Fruit fly (Drosophila melanogaster) whole organism, embryonic: ENCODE data around the gene Jarid2.

ENCODE experiments used
- Abd-B ChIP-seq: fragments of 200-800 bp; sonication (Bioruptor generic); optimal IDR thresholded peaks from 2 replicates; lab custom pipeline; 2018; ENCODE audit warnings: missing biosample characterization, mild to moderate bottlenecking, missing genetic modification characterization, moderate library complexity
- CG10147 ChIP-seq: fragments of 200-800 bp; sonication (Bioruptor generic); optimal IDR thresholded peaks from 2 replicates; lab custom pipeline; 2019; ENCODE audit warnings: missing biosample characterization, mild to moderate bottlenecking, missing genetic modification characterization, moderate library complexity
- CG13296 ChIP-seq: fragments of 200-800 bp; sonication (Bioruptor generic); optimal IDR thresholded peaks from 3 replicates; lab custom pipeline; 2018; ENCODE audit warnings: missing biosample characterization, mild to moderate bottlenecking, missing genetic modification characterization
- CG14050 ChIP-seq: fragments of 200-800 bp; sonication (Bioruptor generic); IDR thresholded peaks from 3 replicates; pipeline ENCODE4 v1.3.6; 2022; ENCODE audit warnings: missing biosample characterization, missing genetic modification characterization
- CG15011 ChIP-seq: fragments of 200-800 bp; sonication (Bioruptor generic); optimal IDR thresholded peaks from 3 replicates; lab custom pipeline; 2018; ENCODE audit warnings: missing biosample characterization, mild to moderate bottlenecking, missing genetic modification characterization
- CG18599 ChIP-seq: fragments of 200-800 bp; sonication (Bioruptor generic); optimal IDR thresholded peaks from 3 replicates; lab custom pipeline; 2017; ENCODE audit warnings: missing biosample characterization, missing genetic modification characterization, mild to moderate bottlenecking, moderate library complexity, missing genetic modification reagents
- CG32767 ChIP-seq: fragments of 200-800 bp; sonication (Bioruptor generic); IDR thresholded peaks from 2 replicates; pipeline ENCODE4 v1.3.6; 2022; ENCODE audit warnings: missing biosample characterization, missing genetic modification characterization
- CG4820 ChIP-seq: fragments of 200-800 bp; sonication (Bioruptor generic); optimal IDR thresholded peaks from 3 replicates; lab custom pipeline; 2016; ENCODE audit warnings: missing biosample characterization, missing genetic modification characterization
- CG6683 ChIP-seq: fragments of 200-800 bp; sonication (Bioruptor generic); optimal IDR thresholded peaks from 2 replicates; lab custom pipeline; 2017; ENCODE audit warnings: missing biosample characterization, mild to moderate bottlenecking, missing genetic modification characterization, missing genetic modification reagents
- CG8281 ChIP-seq: fragments of 200-800 bp; sonication (Bioruptor generic); optimal IDR thresholded peaks from 2 replicates; lab custom pipeline; 2018; ENCODE audit warnings: missing biosample characterization, mild to moderate bottlenecking, missing genetic modification characterization, moderate library complexity
- Dip3 ChIP-seq: fragments of 200-800 bp; sonication (Bioruptor generic); optimal IDR thresholded peaks from 3 replicates; lab custom pipeline; 2016; ENCODE audit warnings: missing biosample characterization, missing genetic modification characterization
- Dp ChIP-seq: fragments of 200-800 bp; sonication (Bioruptor generic); optimal IDR thresholded peaks from 2 replicates; lab custom pipeline; 2018; ENCODE audit warnings: missing biosample characterization, mild to moderate bottlenecking, missing genetic modification characterization, moderate library complexity
- Elba2 ChIP-seq: fragments of 200-800 bp; sonication (Bioruptor generic); optimal IDR thresholded peaks from 3 replicates; lab custom pipeline; 2016; ENCODE audit warnings: missing biosample characterization, missing genetic modification characterization
- Fer1 ChIP-seq: fragments of 200-800 bp; sonication (Bioruptor generic); optimal IDR thresholded peaks from 2 replicates; lab custom pipeline; 2017; ENCODE audit warnings: missing biosample characterization, mild to moderate bottlenecking, missing genetic modification characterization
- HLH54F ChIP-seq: fragments of 200-800 bp; sonication (Bioruptor generic); optimal IDR thresholded peaks from 3 replicates; lab custom pipeline; 2016; ENCODE audit warnings: missing biosample characterization, missing genetic modification characterization
- Hand ChIP-seq: fragments of 200-800 bp; sonication (Bioruptor generic); optimal IDR thresholded peaks from 2 replicates; lab custom pipeline; 2017; ENCODE audit warnings: mild to moderate bottlenecking, missing biosample characterization, missing genetic modification reagents, missing genetic modification characterization
- Hmr ChIP-seq: fragments of 200-800 bp; sonication (Bioruptor generic); optimal IDR thresholded peaks from 3 replicates; lab custom pipeline; 2017; ENCODE audit warnings: mild to moderate bottlenecking, missing biosample characterization, missing genetic modification reagents, missing genetic modification characterization
- Hr78 ChIP-seq, 2 experiments: fragments of 200-800 bp in 1 of 2; fragments of >200 bp in 1 of 2; sonication (Bioruptor generic) in 1 of 2; optimal IDR thresholded peaks; 2 replicates each; lab custom pipeline; 2017 to 2019; ENCODE audit warnings: missing biosample characterization in 2 of 2, missing genetic modification characterization in 2 of 2, mild to moderate bottlenecking in 1 of 2, moderate library complexity in 1 of 2
- MESR4 ChIP-seq: fragments of 200-800 bp; sonication (Bioruptor generic); optimal IDR thresholded peaks from 2 replicates; lab custom pipeline; 2018; ENCODE audit warnings: missing biosample characterization, mild to moderate bottlenecking, missing genetic modification characterization, moderate library complexity
- Pdp1 ChIP-seq, 2 experiments: fragments of 200-800 bp; sonication (Bioruptor generic); optimal IDR thresholded peaks; 3 replicates each; lab custom pipeline; 2016; ENCODE audit warnings: missing biosample characterization in 2 of 2, missing genetic modification characterization in 2 of 2, mild to moderate bottlenecking in 1 of 2, moderate library complexity in 1 of 2
- Rfx ChIP-seq: fragments of 200-800 bp; sonication (Bioruptor generic); IDR thresholded peaks from 2 replicates; pipeline ENCODE4 v1.3.6; 2022; ENCODE audit warnings: missing biosample characterization, missing genetic modification characterization
- Ssrp ChIP-seq: fragments of 200-800 bp; sonication (Bioruptor generic); optimal IDR thresholded peaks from 2 replicates; lab custom pipeline; 2018; ENCODE audit warnings: missing biosample characterization, mild to moderate bottlenecking, missing genetic modification characterization, moderate library complexity
- Vsx1 ChIP-seq: fragments of 200-800 bp; sonication (Bioruptor generic); optimal IDR thresholded peaks from 2 replicates; lab custom pipeline; 2017; ENCODE audit warnings: missing biosample characterization, mild to moderate bottlenecking, missing genetic modification characterization, missing genetic modification reagents
- Xrp1 ChIP-seq: fragments of 200-800 bp; sonication (Bioruptor generic); IDR thresholded peaks from 2 replicates; pipeline ENCODE4 v1.3.6; 2022; ENCODE audit warnings: missing biosample characterization, missing genetic modification characterization
- al ChIP-seq: fragments of 200-800 bp; sonication (Bioruptor generic); IDR thresholded peaks from 2 replicates; pipeline ENCODE4 v1.3.6; 2022; ENCODE audit warnings: missing biosample characterization, missing genetic modification characterization
- corto ChIP-seq: fragments of 200-800 bp; sonication (Bioruptor generic); optimal IDR thresholded peaks from 2 replicates; lab custom pipeline; 2016; ENCODE audit warnings: missing biosample characterization, mild to moderate bottlenecking, missing genetic modification characterization, moderate library complexity
- crol ChIP-seq: fragments of 200-800 bp; sonication (Bioruptor generic); IDR thresholded peaks from 2 replicates; pipeline ENCODE4 v1.3.6; 2022; ENCODE audit warnings: missing biosample characterization, missing genetic modification characterization
- cwo ChIP-seq: fragments of 200-800 bp; sonication (Bioruptor generic); optimal IDR thresholded peaks from 3 replicates; lab custom pipeline; 2017; ENCODE audit warnings: missing biosample characterization, missing genetic modification characterization, mild to moderate bottlenecking, moderate library complexity, missing genetic modification reagents
- dm ChIP-seq: fragments of 200-800 bp; sonication (Bioruptor generic); optimal IDR thresholded peaks from 3 replicates; lab custom pipeline; 2016; ENCODE audit warnings: missing biosample characterization, missing genetic modification characterization
- exex ChIP-seq: fragments of 200-800 bp; sonication (Bioruptor generic); optimal IDR thresholded peaks from 4 replicates; lab custom pipeline; 2018; ENCODE audit warnings: missing biosample characterization, mild to moderate bottlenecking, missing genetic modification characterization, moderate library complexity
- gcm2 ChIP-seq: fragments of 200-800 bp; sonication (Bioruptor generic); optimal IDR thresholded peaks from 2 replicates; lab custom pipeline; 2016; ENCODE audit warnings: missing biosample characterization, missing genetic modification characterization
- jumu ChIP-seq: fragments of 200-800 bp; sonication (Bioruptor generic); optimal IDR thresholded peaks from 3 replicates; lab custom pipeline; 2016; ENCODE audit warnings: missing biosample characterization, missing genetic modification characterization
- kay ChIP-seq: fragments of 200-800 bp; sonication (Bioruptor generic); optimal IDR thresholded peaks from 2 replicates; lab custom pipeline; 2016; ENCODE audit warnings: missing biosample characterization, missing genetic modification characterization
- klu ChIP-seq: fragments of 200-800 bp; sonication (Bioruptor generic); IDR thresholded peaks from 2 replicates; pipeline ENCODE4 v1.3.6; 2022; ENCODE audit warnings: missing biosample characterization, missing genetic modification characterization
- lab ChIP-seq: fragments of 200-800 bp; sonication (Bioruptor generic); optimal IDR thresholded peaks from 3 replicates; lab custom pipeline; 2017; ENCODE audit warnings: missing biosample characterization, missing genetic modification characterization, mild to moderate bottlenecking, moderate library complexity, missing genetic modification reagents
- lbe ChIP-seq: fragments of 200-800 bp; sonication (Bioruptor generic); optimal IDR thresholded peaks from 2 replicates; lab custom pipeline; 2016; ENCODE audit warnings: missing biosample characterization, mild to moderate bottlenecking, missing genetic modification characterization
- onecut ChIP-seq: fragments of 200-800 bp; sonication (Bioruptor generic); IDR thresholded peaks from 2 replicates; pipeline ENCODE4 v1.3.6; 2022; ENCODE audit warnings: missing biosample characterization, missing genetic modification characterization
- otp ChIP-seq: fragments of 200-800 bp; sonication (Bioruptor generic); IDR thresholded peaks from 3 replicates; pipeline ENCODE4, ENCODE4 v1.3.6; 2022; ENCODE audit warnings: missing biosample characterization, missing genetic modification characterization
- pb ChIP-seq: fragments of 200-800 bp; sonication (Bioruptor generic); optimal IDR thresholded peaks from 3 replicates; lab custom pipeline; 2016; ENCODE audit warnings: missing biosample characterization, missing genetic modification characterization
- prd ChIP-seq, 3 experiments: fragments of >200 bp in 2 of 3; fragments of 200-800 bp in 1 of 3; sonication (Bioruptor generic) in 1 of 3; optimal IDR thresholded peaks in 2 of 3; IDR thresholded peaks in 1 of 3; 2 replicates in 2 of 3; 3 replicates in 1 of 3; pipeline versions ENCODE4 v1.3.6 to Lab custom; 2017 to 2022; ENCODE audit warnings: missing biosample characterization in 1 of 3, missing genetic modification characterization in 1 of 3
- pros ChIP-seq: fragments of 200-800 bp; sonication (Bioruptor generic); optimal IDR thresholded peaks from 3 replicates; lab custom pipeline; 2019; ENCODE audit warnings: missing biosample characterization, mild to moderate bottlenecking, missing genetic modification characterization, moderate library complexity
- sob ChIP-seq: fragments of 200-800 bp; sonication (Bioruptor generic); IDR thresholded peaks from 2 replicates; pipeline ENCODE4 v1.3.6; 2022; ENCODE audit warnings: missing biosample characterization, missing genetic modification characterization
- stwl ChIP-seq: fragments of 200-800 bp; sonication (Bioruptor generic); optimal IDR thresholded peaks from 3 replicates; lab custom pipeline; 2018; ENCODE audit warnings: missing biosample characterization, mild to moderate bottlenecking, missing genetic modification characterization, moderate library complexity
- sug ChIP-seq: fragments of 200-800 bp; optimal IDR thresholded peaks from 2 replicates; lab custom pipeline; 2019; ENCODE audit warnings: missing biosample characterization, mild to moderate bottlenecking, missing genetic modification characterization, moderate library complexity
- vvl ChIP-seq: fragments of 200-800 bp; sonication (Bioruptor generic); IDR thresholded peaks from 2 replicates; pipeline ENCODE4 v1.3.6; 2022; ENCODE audit warnings: missing biosample characterization, missing genetic modification characterization
- wek ChIP-seq: fragments of 200-800 bp; sonication (Bioruptor generic); optimal IDR thresholded peaks from 3 replicates; lab custom pipeline; 2018; ENCODE audit warnings: missing biosample characterization, mild to moderate bottlenecking, missing genetic modification characterization, moderate library complexity

The Jarid2 gene

dm6 chr3L:9446731-9447238 is 30.1 kb upstream of the Jarid2 start, which contains the start of gene CG3529 (continued):
- TF ChIP-seq stwl (tag; lab: Kevin White, UChicago) (peak; percentile 69), HLH54F (GFP tag; lab: Kevin White, UChicago) (peak; percentile 5), wek (no peak), dm (GFP tag; lab: Kevin White, UChicago) (no peak), Vsx1 (no peak), Pdp1 (GFP tag; optimal IDR thresholded peaks at IDR 0.05; lab: Kevin White, UChicago) (peak in 1 of 2 experiments; percentile 16), prd (optimal IDR thresholded peaks at IDR 0.05; lab: Kevin White, UChicago) (no peak), prd (GFP tag; IDR thresholded peaks at IDR 0.05; lab: Robert Waterston, UW) (no peak), CG15011 (GFP tag; lab: Kevin White, UChicago) (no peak), Rfx (peak; percentile 61), Dip3 (GFP tag; lab: Kevin White, UChicago) (no peak), CG4820 (GFP tag; lab: Kevin White, UChicago) (no peak)

- TF ChIP-seq CG14050 (GFP tag; lab: Robert Waterston, UW) (no peak), al (GFP tag; lab: Robert Waterston, UW) (no peak), Xrp1 (GFP tag; lab: Robert Waterston, UW) (no peak), CG6683 (GFP tag; lab: Kevin White, UChicago) (no peak), CG32767 (GFP tag; lab: Robert Waterston, UW) (0 out of 2 replicates have a peak, but pooled peaks have one; percentile 7), CG13296 (GFP tag; lab: Kevin White, UChicago) (no peak), CG10147 (GFP tag; lab: Kevin White, UChicago) (no peak), Abd-B (GFP tag; lab: Kevin White, UChicago) (peak; percentile 6), Rfx (peak; percentile 38), pros (peak; percentile 59), lbe (GFP tag; lab: Kevin White, UChicago) (no peak), Elba2 (GFP tag; lab: Kevin White, UChicago) (peak; percentile 99), pb (GFP tag; lab: Kevin White, UChicago) (no peak), CG18599 (GFP tag; lab: Kevin White, UChicago) (peak; percentile 50), vvl (GFP tag; lab: Robert Waterston, UW) (peak; percentile 55; the same call in 1 of the 2 replicates), Hr78 (GFP tag; optimal IDR thresholded peaks at IDR 0.05; lab: Kevin White, UChicago) (peak in 1 of 2 experiments; percentile 44), corto (peak; percentile 2), kay (GFP tag; lab: Kevin White, UChicago) (peak; percentile 92), cwo (GFP tag; lab: Kevin White, UChicago) (peak; percentile 22), Hand (GFP tag; lab: Kevin White, UChicago) (no peak), Dp (no peak), CG8281 (peak; percentile 48), sug (tag; lab: Kevin White, UChicago) (peak; percentile 49), lab (peak; percentile 68), exex (tag; lab: Kevin White, UChicago) (peak; percentile 90), Fer1 (GFP tag; lab: Kevin White, UChicago) (peak; percentile 23), klu (GFP tag; lab: Robert Waterston, UW) (no peak), sob (no peak), otp (GFP tag; lab: Robert Waterston, UW) (peak; percentile 16; the same call in 1 of the 3 replicates), gcm2 (GFP tag; lab: Kevin White, UChicago) (no peak), Hmr (GFP tag; lab: Kevin White, UChicago) (peak; percentile 36), jumu (GFP tag; lab: Kevin White, UChicago) (no peak), Ssrp (tag; lab: Kevin White, UChicago) (no peak), onecut (GFP tag; lab: Robert Waterston, UW) (no peak), crol (GFP tag; lab: Robert Waterston, UW) (peak; percentile 56; the same call in 1 of the 2 replicates), MESR4 (GFP tag; lab: Kevin White, UChicago) (peak; percentile 20)
These were observed 29.5 kb upstream of the Jarid2 start for dm6 chr3L:9447239-9447777.
